Worm (Caenorhabditis elegans) whole organism, mixed stage, embryonic: ENCODE results near the gene F25D1.3.

Experiments used
- M03D4.4 ChIP-seq: sonication (generic microtip); optimal IDR thresholded peaks from 2 replicates; lab custom pipeline; 2017; ENCODE audit warnings: mild to moderate bottlenecking, missing genetic modification characterization, missing compliant biosample characterization
- blmp-1 ChIP-seq: fragments of 150-350 bp; optimal IDR thresholded peaks from 2 replicates; lab custom pipeline; 2014; ENCODE audit warnings: missing biosample characterization, missing genetic modification characterization
- ceh-39 ChIP-seq: fragments of 150-350 bp; optimal IDR thresholded peaks from 2 replicates; lab custom pipeline; 2014; ENCODE audit warnings: missing biosample characterization, missing genetic modification characterization
- ceh-43 ChIP-seq: fragments of 200-800 bp; sonication (Bioruptor generic); optimal IDR thresholded peaks from 2 replicates; lab custom pipeline; 2018; ENCODE audit warnings: mild to moderate bottlenecking, missing genetic modification characterization, moderate library complexity, missing compliant biosample characterization
- ces-1 ChIP-seq: fragments of 150-350 bp; optimal IDR thresholded peaks from 2 replicates; lab custom pipeline; 2014; ENCODE audit warnings: missing biosample characterization, missing genetic modification reagents, missing genetic modification characterization
- cnd-1 ChIP-seq: fragments of 200-800 bp; sonication (Bioruptor generic); optimal IDR thresholded peaks from 2 replicates; lab custom pipeline; 2018; ENCODE audit warnings: mild to moderate bottlenecking, missing genetic modification characterization, missing compliant biosample characterization
- drap-1 ChIP-seq: fragments of 200-800 bp; sonication (Bioruptor generic); optimal IDR thresholded peaks from 3 replicates; lab custom pipeline; 2018; ENCODE audit warnings: mild to moderate bottlenecking, missing genetic modification characterization, missing compliant biosample characterization
- elt-1 ChIP-seq: sonication (generic microtip); optimal IDR thresholded peaks from 2 replicates; lab custom pipeline; 2017; ENCODE audit warnings: missing genetic modification characterization, mild to moderate bottlenecking, missing compliant biosample characterization, antibody characterized with exemption, moderate library complexity, borderline replicate concordance; ENCODE audit not compliant: insufficient read depth
- elt-3 ChIP-seq: fragments of 150-350 bp; optimal IDR thresholded peaks from 2 replicates; lab custom pipeline; 2014; ENCODE audit warnings: missing biosample characterization, missing genetic modification characterization
- flh-1 ChIP-seq: fragments of 200-800 bp; sonication (Bioruptor generic); optimal IDR thresholded peaks from 2 replicates; lab custom pipeline; 2018; ENCODE audit warnings: mild to moderate bottlenecking, missing genetic modification characterization, moderate library complexity, missing compliant biosample characterization
- ham-2 ChIP-seq: fragments of 200-800 bp; sonication (Bioruptor generic); optimal IDR thresholded peaks from 2 replicates; lab custom pipeline; 2018; ENCODE audit warnings: mild to moderate bottlenecking, missing genetic modification characterization, missing compliant biosample characterization
- hlh-1 ChIP-seq: fragments of 150-350 bp; optimal IDR thresholded peaks from 2 replicates; lab custom pipeline; 2014; ENCODE audit warnings: missing biosample characterization, missing genetic modification reagents, missing genetic modification characterization
- lin-13 ChIP-seq: fragments of 150-350 bp; optimal IDR thresholded peaks from 2 replicates; lab custom pipeline; 2014; ENCODE audit warnings: missing biosample characterization, missing genetic modification characterization
- lin-32 ChIP-seq: fragments of 200-800 bp; sonication (Bioruptor generic); optimal IDR thresholded peaks from 2 replicates; lab custom pipeline; 2018; ENCODE audit warnings: mild to moderate bottlenecking, missing genetic modification characterization, missing compliant biosample characterization
- lsy-2 ChIP-seq: fragments of 150-350 bp; optimal IDR thresholded peaks from 2 replicates; lab custom pipeline; 2014; ENCODE audit warnings: missing biosample characterization, missing genetic modification characterization
- mab-5 ChIP-seq: fragments of 150-350 bp; optimal IDR thresholded peaks from 2 replicates; lab custom pipeline; 2014; ENCODE audit warnings: missing biosample characterization, missing genetic modification characterization
- mep-1 ChIP-seq: fragments of 150-350 bp; optimal IDR thresholded peaks from 2 replicates; lab custom pipeline; 2017; ENCODE audit warnings: missing biosample characterization, missing genetic modification reagents, missing genetic modification characterization, inconsistent platforms
- nhr-12 ChIP-seq: fragments of 150-350 bp; optimal IDR thresholded peaks from 2 replicates; lab custom pipeline; 2014; ENCODE audit warnings: missing biosample characterization, missing genetic modification characterization
- nhr-2 ChIP-seq: fragments of 150-350 bp; optimal IDR thresholded peaks from 2 replicates; lab custom pipeline; 2014; ENCODE audit warnings: missing biosample characterization, missing genetic modification characterization
- nhr-237 ChIP-seq: fragments of 150-350 bp; optimal IDR thresholded peaks from 2 replicates; lab custom pipeline; 2014; ENCODE audit warnings: missing biosample characterization, missing genetic modification characterization
- nhr-28 ChIP-seq: fragments of 150-350 bp; optimal IDR thresholded peaks from 2 replicates; lab custom pipeline; 2014; ENCODE audit warnings: missing biosample characterization, missing genetic modification characterization
- nhr-76 ChIP-seq: sonication (generic microtip); optimal IDR thresholded peaks from 2 replicates; lab custom pipeline; 2017; ENCODE audit warnings: missing biosample characterization, missing genetic modification characterization
- pha-4 ChIP-seq: fragments of 150-350 bp; optimal IDR thresholded peaks from 2 replicates; lab custom pipeline; 2018; ENCODE audit warnings: missing biosample characterization, missing genetic modification reagents, missing genetic modification characterization
- sem-2 ChIP-seq: fragments of 200-800 bp; sonication (Bioruptor generic); optimal IDR thresholded peaks from 2 replicates; lab custom pipeline; 2018; ENCODE audit warnings: mild to moderate bottlenecking, missing genetic modification characterization, missing compliant biosample characterization
- snpc-4 ChIP-seq: fragments of 150-350 bp; optimal IDR thresholded peaks from 2 replicates; lab custom pipeline; 2014; ENCODE audit warnings: missing biosample characterization, missing genetic modification characterization
- sptf-1 ChIP-seq: sonication (generic microtip); optimal IDR thresholded peaks from 2 replicates; lab custom pipeline; 2017; ENCODE audit warnings: mild to moderate bottlenecking, missing genetic modification characterization, moderate library complexity, missing compliant biosample characterization
- unc-120 ChIP-seq: sonication (generic microtip); optimal IDR thresholded peaks from 2 replicates; lab custom pipeline; 2017; ENCODE audit warnings: missing genetic modification characterization, missing compliant biosample characterization; ENCODE audit not compliant: poor library complexity, severe bottlenecking
- unc-39 ChIP-seq: fragments of 150-350 bp; optimal IDR thresholded peaks from 2 replicates; lab custom pipeline; 2014; ENCODE audit warnings: missing biosample characterization, missing genetic modification characterization
- unc-62 ChIP-seq: fragments of 150-350 bp; optimal IDR thresholded peaks from 2 replicates; lab custom pipeline; 2014; ENCODE audit warnings: missing biosample characterization, missing genetic modification reagents, missing genetic modification characterization
- zip-8 ChIP-seq: fragments of 150-350 bp; optimal IDR thresholded peaks from 2 replicates; lab custom pipeline; 2014; ENCODE audit warnings: missing biosample characterization, missing genetic modification characterization
- ztf-11 ChIP-seq: fragments of 150-350 bp; optimal IDR thresholded peaks from 2 replicates; lab custom pipeline; 2014; ENCODE audit warnings: missing biosample characterization, missing genetic modification characterization

Gene F25D1.3

ce11 chrV:10539114-10539513 lies 10.6 kb downstream of the F25D1.3 start, which contains the start of gene F25D1.8:
Gene F25D1.8, plus strand, starts transcription at chrV:10539414.
- TF ChIP-seq ceh-43 (GFP tag; lab: Kevin White, UChicago): no peak
- no peak for TF ChIP-seq ztf-11 (tag; lab: Kevin White, UChicago)
- TF ChIP-seq ham-2 (GFP tag; lab: Kevin White, UChicago): no peak
- TF ChIP-seq sem-2: no peak

ce11 chrV:10540024-10540423 lies 11.5 kb downstream of the F25D1.3 start, which contains the start of gene degt-1:
Gene degt-1, plus strand, starts transcription at chrV:10540324.
- TF ChIP-seq snpc-4 (tag; lab: Kevin White, UChicago) (no peak), sptf-1 (tag; lab: Kevin White, UChicago) (no peak), unc-120 (tag; lab: Kevin White, UChicago) (no peak), mab-5 (tag; lab: Kevin White, UChicago) (no peak), nhr-237 (tag; lab: Kevin White, UChicago) (no peak), drap-1 (GFP tag; lab: Kevin White, UChicago) (no peak)

- TF ChIP-seq sptf-1 (tag; lab: Kevin White, UChicago) (no peak), nhr-237 (tag; lab: Kevin White, UChicago) (no peak), blmp-1 (tag; lab: Kevin White, UChicago) (no peak), lsy-2 (no peak), nhr-28 (tag; lab: Kevin White, UChicago) (no peak), mep-1 (tag; lab: Kevin White, UChicago) (no peak), ceh-43 (GFP tag; lab: Kevin White, UChicago) (no peak), drap-1 (GFP tag; lab: Kevin White, UChicago) (no peak), ham-2 (GFP tag; lab: Kevin White, UChicago) (no peak), unc-62 (GFP tag; lab: Kevin White, UChicago) (no peak), ceh-39 (no peak), elt-3 (tag; lab: Kevin White, UChicago) (no peak), lin-32 (GFP tag; lab: Kevin White, UChicago) (no peak), ces-1 (GFP tag; lab: Kevin White, UChicago) (no peak), nhr-12 (tag; lab: Kevin White, UChicago) (no peak), M03D4.4 (no peak), unc-39 (tag; lab: Kevin White, UChicago) (no peak), mab-5 (tag; lab: Kevin White, UChicago) (no peak)
These were observed 18.2 kb downstream of the F25D1.3 start, which contains the start of gene F25D1.5 for ce11 chrV:10546749-10547148. Gene F25D1.5, minus strand, starts transcription at chrV:10546783.

- TF ChIP-seq M03D4.4 (no peak), sptf-1 (tag; lab: Kevin White, UChicago) (no peak), nhr-2 (tag; lab: Kevin White, UChicago) (no peak), ceh-39 (no peak), blmp-1 (tag; lab: Kevin White, UChicago) (no peak), lin-13 (tag; lab: Kevin White, UChicago) (no peak), elt-3 (tag; lab: Kevin White, UChicago) (no peak), pha-4 (no peak), ham-2 (GFP tag; lab: Kevin White, UChicago) (no peak), nhr-237 (tag; lab: Kevin White, UChicago) (no peak), unc-39 (tag; lab: Kevin White, UChicago) (no peak)
These were observed 20.5 kb downstream of the F25D1.3 start, which contains the start of gene srd-34 for ce11 chrV:10548981-10549380. Gene srd-34, minus strand, starts transcription at chrV:10549081.

ce11 chrV:10549717-10550116 lies 21.2 kb downstream of the F25D1.3 start, which contains the start of gene F32G8.2:
Gene F32G8.2, plus strand, starts transcription at chrV:10550017.
- TF ChIP-seq pha-4: no peak
- no peak for TF ChIP-seq M03D4.4
- TF ChIP-seq lin-13 (tag; lab: Kevin White, UChicago): no peak
- no peak for TF ChIP-seq nhr-76 (tag; lab: Kevin White, UChicago)
- no peak for TF ChIP-seq nhr-12 (tag; lab: Kevin White, UChicago)
- no peak for TF ChIP-seq unc-62 (GFP tag; lab: Kevin White, UChicago)
- no peak for TF ChIP-seq cnd-1

ce11 chrV:10555239-10555638 lies 26.7 kb downstream of the F25D1.3 start, which contains the start of gene F32G8.3:
Gene F32G8.3, minus strand, starts transcription at chrV:10555339.
- TF ChIP-seq nhr-76 (tag; lab: Kevin White, UChicago) (no peak), lsy-2 (no peak), zip-8 (tag; lab: Kevin White, UChicago) (no peak), elt-3 (tag; lab: Kevin White, UChicago) (no peak), flh-1 (no peak), elt-1 (tag; lab: Kevin White, UChicago) (no peak), nhr-28 (tag; lab: Kevin White, UChicago) (no peak), ztf-11 (tag; lab: Kevin White, UChicago) (no peak), sem-2 (no peak), ceh-43 (GFP tag; lab: Kevin White, UChicago) (no peak), unc-120 (tag; lab: Kevin White, UChicago) (no peak), drap-1 (GFP tag; lab: Kevin White, UChicago) (no peak), snpc-4 (tag; lab: Kevin White, UChicago) (no peak), blmp-1 (tag; lab: Kevin White, UChicago) (no peak), mab-5 (tag; lab: Kevin White, UChicago) (no peak), unc-39 (tag; lab: Kevin White, UChicago) (no peak), hlh-1 (no peak), unc-62 (GFP tag; lab: Kevin White, UChicago) (no peak)
